Fruit fly (Drosophila melanogaster) whole organism, embryonic: Measurements from ENCODE around the gene lectin-37Da.
A peak's percentile ranks its signal among the peaks of the same experiment; 100 is the strongest.

ENCODE experiments used
- Asciz ChIP-seq: fragments of 200-800 bp; sonication (Bioruptor generic); optimal IDR thresholded peaks from 2 replicates; lab custom pipeline; 2017; ENCODE audit warnings: missing biosample characterization, mild to moderate bottlenecking, missing genetic modification characterization, missing genetic modification reagents
- Awh ChIP-seq: fragments of 200-800 bp; sonication (Bioruptor generic); IDR thresholded peaks from 2 replicates; pipeline ENCODE4, ENCODE4 v1.3.6; 2022; ENCODE audit warnings: missing biosample characterization, missing genetic modification characterization
- CG10267 ChIP-seq: fragments of 200-800 bp; sonication (Bioruptor generic); optimal IDR thresholded peaks from 2 replicates; lab custom pipeline; 2018; ENCODE audit warnings: missing biosample characterization, mild to moderate bottlenecking, missing genetic modification characterization, moderate library complexity
- CG10321 ChIP-seq: fragments of 200-800 bp; sonication (Bioruptor generic); IDR thresholded peaks from 2 replicates; pipeline ENCODE4 v1.3.6; 2022; ENCODE audit warnings: missing biosample characterization, missing genetic modification characterization
- CG10462 ChIP-seq: fragments of 200-800 bp; sonication (Bioruptor generic); optimal IDR thresholded peaks from 2 replicates; lab custom pipeline; 2016; ENCODE audit warnings: missing biosample characterization, missing genetic modification characterization
- CG10959 ChIP-seq: fragments of 200-800 bp; sonication (Bioruptor generic); IDR thresholded peaks from 2 replicates; pipeline ENCODE4 v1.3.6; 2022; ENCODE audit warnings: missing biosample characterization, missing genetic modification characterization
- CG10979 ChIP-seq: fragments of 200-800 bp; sonication (Bioruptor generic); optimal IDR thresholded peaks from 2 replicates; lab custom pipeline; 2018; ENCODE audit warnings: missing biosample characterization, mild to moderate bottlenecking, missing genetic modification characterization, moderate library complexity
- CG13894 ChIP-seq: fragments of 200-800 bp; sonication (Bioruptor generic); optimal IDR thresholded peaks from 3 replicates; lab custom pipeline; 2018; ENCODE audit warnings: missing biosample characterization, mild to moderate bottlenecking, missing genetic modification characterization, moderate library complexity
- CG15514 ChIP-seq: fragments of 200-800 bp; sonication (Bioruptor generic); optimal IDR thresholded peaks from 3 replicates; lab custom pipeline; 2017; ENCODE audit warnings: missing biosample characterization, missing genetic modification characterization, mild to moderate bottlenecking, moderate library complexity, missing genetic modification reagents
- CG1603 ChIP-seq: fragments of 200-800 bp; sonication (Bioruptor generic); optimal IDR thresholded peaks from 2 replicates; lab custom pipeline; 2019; ENCODE audit warnings: missing biosample characterization, mild to moderate bottlenecking, missing genetic modification characterization, moderate library complexity
- CG17359 ChIP-seq: fragments of 200-800 bp; sonication (Bioruptor generic); optimal IDR thresholded peaks from 3 replicates; lab custom pipeline; 2018; ENCODE audit warnings: missing biosample characterization, mild to moderate bottlenecking, missing genetic modification characterization, moderate library complexity
- CG17912 ChIP-seq: fragments of 200-800 bp; sonication (Bioruptor generic); optimal IDR thresholded peaks from 2 replicates; lab custom pipeline; 2018; ENCODE audit warnings: missing biosample characterization, mild to moderate bottlenecking, missing genetic modification characterization
- CG18262 ChIP-seq: fragments of 200-800 bp; optimal IDR thresholded peaks from 3 replicates; lab custom pipeline; 2019; ENCODE audit warnings: missing biosample characterization, mild to moderate bottlenecking, missing genetic modification characterization, moderate library complexity
- CG2116 ChIP-seq: fragments of 200-800 bp; sonication (Bioruptor generic); optimal IDR thresholded peaks from 3 replicates; lab custom pipeline; 2018; ENCODE audit warnings: missing biosample characterization, mild to moderate bottlenecking, missing genetic modification characterization
- CG2678 ChIP-seq: fragments of 200-800 bp; sonication (Bioruptor generic); optimal IDR thresholded peaks from 3 replicates; lab custom pipeline; 2019; ENCODE audit warnings: missing biosample characterization, mild to moderate bottlenecking, missing genetic modification characterization, moderate library complexity
- CG6765 ChIP-seq: fragments of 200-800 bp; sonication (Bioruptor generic); optimal IDR thresholded peaks from 3 replicates; lab custom pipeline; 2017; ENCODE audit warnings: missing biosample characterization, mild to moderate bottlenecking, missing genetic modification characterization
- CG6813 ChIP-seq: fragments of 200-800 bp; sonication (Bioruptor generic); optimal IDR thresholded peaks from 2 replicates; lab custom pipeline; 2017; ENCODE audit warnings: missing biosample characterization, missing genetic modification characterization, mild to moderate bottlenecking, moderate library complexity, missing genetic modification reagents
- CG7372 ChIP-seq: fragments of 200-800 bp; sonication (Bioruptor generic); IDR thresholded peaks from 2 replicates; pipeline ENCODE4 v1.3.6; 2022; ENCODE audit warnings: missing biosample characterization, missing genetic modification characterization
- CG7556 ChIP-seq: fragments of 200-800 bp; sonication (Bioruptor generic); optimal IDR thresholded peaks from 2 replicates; lab custom pipeline; 2017; ENCODE audit warnings: missing biosample characterization, mild to moderate bottlenecking, missing genetic modification characterization
- CG8924 ChIP-seq: fragments of 200-800 bp; optimal IDR thresholded peaks from 3 replicates; lab custom pipeline; 2019; ENCODE audit warnings: missing biosample characterization, mild to moderate bottlenecking, missing genetic modification characterization, moderate library complexity
- D ChIP-seq, 2 experiments: fragments of 200-800 bp in 1 of 2; fragments of >200 bp in 1 of 2; sonication (Bioruptor generic) in 1 of 2; optimal IDR thresholded peaks; 2 replicates in 1 of 2; 3 replicates in 1 of 2; lab custom pipeline; 2017; ENCODE audit warnings: mild to moderate bottlenecking in 1 of 2, missing biosample characterization in 1 of 2, missing genetic modification characterization in 1 of 2, missing genetic modification reagents in 1 of 2
- Doc2 ChIP-seq: fragments of 200-800 bp; sonication (Bioruptor generic); IDR thresholded peaks from 2 replicates; pipeline ENCODE4 v1.3.6; 2022; ENCODE audit warnings: missing biosample characterization, missing genetic modification characterization
- Dref ChIP-seq: fragments of 200-800 bp; sonication (Bioruptor generic); IDR thresholded peaks from 2 replicates; pipeline ENCODE4 v1.3.6; 2022; ENCODE audit warnings: missing biosample characterization, missing genetic modification characterization
- Max ChIP-seq: fragments of 200-800 bp; sonication (Bioruptor generic); optimal IDR thresholded peaks from 2 replicates; lab custom pipeline; 2016; ENCODE audit warnings: missing biosample characterization, mild to moderate bottlenecking, missing genetic modification characterization
- Meics ChIP-seq: fragments of 200-800 bp; sonication (Bioruptor generic); optimal IDR thresholded peaks from 2 replicates; lab custom pipeline; 2017; ENCODE audit warnings: missing biosample characterization, mild to moderate bottlenecking, missing genetic modification characterization
- Myb ChIP-seq: fragments of 200-800 bp; sonication (Bioruptor generic); optimal IDR thresholded peaks from 2 replicates; lab custom pipeline; 2016; ENCODE audit warnings: missing biosample characterization, missing genetic modification characterization
- Sox102F ChIP-seq: fragments of 200-800 bp; sonication (Bioruptor generic); optimal IDR thresholded peaks from 2 replicates; lab custom pipeline; 2018; ENCODE audit warnings: missing biosample characterization, mild to moderate bottlenecking, missing genetic modification characterization, moderate library complexity
- bab2 ChIP-seq: fragments of 200-800 bp; sonication (Bioruptor generic); optimal IDR thresholded peaks from 2 replicates; lab custom pipeline; 2016; ENCODE audit warnings: missing biosample characterization, missing genetic modification characterization
- caup ChIP-seq: fragments of 200-800 bp; sonication (Bioruptor generic); optimal IDR thresholded peaks from 3 replicates; lab custom pipeline; 2017; ENCODE audit warnings: missing biosample characterization, mild to moderate bottlenecking, missing genetic modification characterization, moderate library complexity; ENCODE audit not compliant: severe bottlenecking
- croc ChIP-seq: fragments of 200-800 bp; sonication (Bioruptor generic); conservative IDR thresholded peaks from 3 replicates; pipeline ENCODE4 v1.3.6; 2022; ENCODE audit warnings: missing biosample characterization, missing genetic modification characterization
- cwo ChIP-seq: fragments of 200-800 bp; sonication (Bioruptor generic); optimal IDR thresholded peaks from 3 replicates; lab custom pipeline; 2017; ENCODE audit warnings: missing biosample characterization, missing genetic modification characterization, mild to moderate bottlenecking, moderate library complexity, missing genetic modification reagents
- dmrt99B ChIP-seq: fragments of 200-800 bp; sonication (Bioruptor generic); optimal IDR thresholded peaks from 2 replicates; lab custom pipeline; 2018; ENCODE audit warnings: missing biosample characterization, mild to moderate bottlenecking, missing genetic modification characterization, moderate library complexity
- inv ChIP-seq: fragments of 200-800 bp; sonication (Bioruptor generic); IDR thresholded peaks from 2 replicates; pipeline ENCODE4 v1.3.6; 2022; ENCODE audit warnings: missing biosample characterization, missing genetic modification characterization; ENCODE audit not compliant: partially characterized antibody
- ken ChIP-seq: fragments of 200-800 bp; sonication (Bioruptor generic); IDR thresholded peaks from 3 replicates; pipeline ENCODE4 v1.3.6; 2022; ENCODE audit warnings: missing biosample characterization, missing genetic modification characterization
- lab ChIP-seq: fragments of 200-800 bp; sonication (Bioruptor generic); optimal IDR thresholded peaks from 3 replicates; lab custom pipeline; 2017; ENCODE audit warnings: missing biosample characterization, missing genetic modification characterization, mild to moderate bottlenecking, moderate library complexity, missing genetic modification reagents
- mam ChIP-seq: fragments of 200-800 bp; sonication (Bioruptor generic); optimal IDR thresholded peaks from 3 replicates; lab custom pipeline; 2016; ENCODE audit warnings: missing biosample characterization, missing genetic modification characterization
- mirr ChIP-seq: fragments of 200-800 bp; sonication (Bioruptor generic); optimal IDR thresholded peaks from 3 replicates; lab custom pipeline; 2018; ENCODE audit warnings: missing biosample characterization, mild to moderate bottlenecking, missing genetic modification characterization
- nom ChIP-seq: fragments of 200-800 bp; sonication (Bioruptor generic); optimal IDR thresholded peaks from 2 replicates; lab custom pipeline; 2017; ENCODE audit warnings: missing biosample characterization, missing genetic modification characterization, mild to moderate bottlenecking, moderate library complexity, missing genetic modification reagents
- p53 ChIP-seq: fragments of 200-800 bp; sonication (Bioruptor generic); optimal IDR thresholded peaks from 2 replicates; lab custom pipeline; 2016; ENCODE audit warnings: missing biosample characterization, missing genetic modification characterization
- phol ChIP-seq: fragments of 200-800 bp; sonication (Bioruptor generic); optimal IDR thresholded peaks from 3 replicates; lab custom pipeline; 2018; ENCODE audit warnings: missing biosample characterization, mild to moderate bottlenecking, missing genetic modification characterization, moderate library complexity
- ro ChIP-seq: fragments of 200-800 bp; sonication (Bioruptor generic); IDR thresholded peaks from 2 replicates; pipeline ENCODE4 v1.3.6; 2022; ENCODE audit warnings: missing biosample characterization, missing genetic modification characterization
- salm ChIP-seq: fragments of 200-800 bp; sonication (Bioruptor generic); optimal IDR thresholded peaks from 2 replicates; lab custom pipeline; 2018; ENCODE audit warnings: missing biosample characterization, mild to moderate bottlenecking, missing genetic modification characterization
- sc ChIP-seq, 3 experiments: fragments of >200 bp in 2 of 3; fragments of 200-800 bp in 1 of 3; sonication (Bioruptor generic) in 1 of 3; optimal IDR thresholded peaks; 2 replicates in 2 of 3; 3 replicates in 1 of 3; lab custom pipeline; 2017; ENCODE audit warnings: mild to moderate bottlenecking in 1 of 3, missing biosample characterization in 1 of 3, missing genetic modification characterization in 1 of 3, missing genetic modification reagents in 1 of 3
- scrt ChIP-seq: fragments of 200-800 bp; sonication (Bioruptor generic); optimal IDR thresholded peaks from 2 replicates; lab custom pipeline; 2018; ENCODE audit warnings: missing biosample characterization, mild to moderate bottlenecking, missing genetic modification characterization, moderate library complexity
- tio ChIP-seq: fragments of 200-800 bp; sonication (Bioruptor generic); optimal IDR thresholded peaks from 2 replicates; lab custom pipeline; 2017; ENCODE audit warnings: missing biosample characterization, missing genetic modification characterization, inconsistent platforms
- tup ChIP-seq: fragments of 200-800 bp; sonication (Bioruptor generic); optimal IDR thresholded peaks from 2 replicates; lab custom pipeline; 2016; ENCODE audit warnings: missing biosample characterization, mild to moderate bottlenecking, missing genetic modification characterization, moderate library complexity
- unc-4 ChIP-seq: fragments of 200-800 bp; sonication (Bioruptor generic); IDR thresholded peaks from 2 replicates; pipeline ENCODE4 v1.3.6; 2022; ENCODE audit warnings: missing biosample characterization, missing genetic modification characterization; ENCODE audit not compliant: partially characterized antibody
- wek ChIP-seq: fragments of 200-800 bp; sonication (Bioruptor generic); optimal IDR thresholded peaks from 3 replicates; lab custom pipeline; 2018; ENCODE audit warnings: missing biosample characterization, mild to moderate bottlenecking, missing genetic modification characterization, moderate library complexity
- zfh1 ChIP-seq: fragments of 200-800 bp; sonication (Bioruptor generic); IDR thresholded peaks from 3 replicates; pipeline ENCODE4 v1.3.6; 2022; ENCODE audit warnings: missing biosample characterization, missing genetic modification characterization

Gene lectin-37Da

DNA sequence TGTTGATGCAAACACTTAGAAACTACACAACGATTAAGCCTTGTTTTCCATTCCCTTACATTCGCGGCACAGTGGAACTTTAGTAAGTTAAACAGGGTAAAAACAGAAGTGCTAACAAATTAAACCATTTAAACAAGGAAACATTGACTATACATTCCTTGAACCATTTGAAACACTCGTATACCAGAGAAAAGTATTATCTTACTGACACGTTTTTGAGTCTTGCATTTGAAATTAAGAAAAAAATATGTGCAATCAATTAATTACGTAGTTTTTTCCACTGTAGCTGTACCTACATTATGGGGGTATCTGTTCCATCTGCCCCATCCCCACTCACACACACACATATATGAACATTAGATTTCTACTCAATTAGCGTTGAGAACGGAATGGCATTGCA is 15.2 kb downstream of the lectin-37Da start (continued):
- TF ChIP-seq CG7556 (GFP tag; lab: Kevin White, UChicago) (no peak), scrt (GFP tag; lab: Kevin White, UChicago) (no peak), sc (optimal IDR thresholded peaks at IDR 0.05; lab: Kevin White, UChicago) (no peak), sc (GFP tag; optimal IDR thresholded peaks at IDR 0.05; lab: Kevin White, UChicago) (no peak), CG17912 (GFP tag; lab: Kevin White, UChicago) (no peak), dmrt99B (tag; lab: Kevin White, UChicago) (peak; percentile 18), D (optimal IDR thresholded peaks at IDR 0.05; lab: Kevin White, UChicago) (no peak), D (GFP tag; optimal IDR thresholded peaks at IDR 0.05; lab: Kevin White, UChicago) (peak; percentile 14), zfh1 (GFP tag; lab: Robert Waterston, UW) (no peak), CG2116 (no peak), p53 (GFP tag; lab: Kevin White, UChicago) (no peak), CG1603 (no peak), lab (GFP tag; lab: Kevin White, UChicago) (peak; percentile 46), CG8924 (tag; lab: Kevin White, UChicago) (peak; percentile 7), mirr (GFP tag; lab: Kevin White, UChicago) (no peak), Sox102F (GFP tag; lab: Kevin White, UChicago) (no peak), tio (GFP tag; lab: Kevin White, UChicago) (no peak), CG7372 (no peak), CG10959 (no peak), CG10979 (tag; lab: Kevin White, UChicago) (no peak), unc-4 (no peak), Max (GFP tag; lab: Kevin White, UChicago) (no peak), ken (GFP tag; lab: Robert Waterston, UW) (no peak), ro (no peak)

DNA sequence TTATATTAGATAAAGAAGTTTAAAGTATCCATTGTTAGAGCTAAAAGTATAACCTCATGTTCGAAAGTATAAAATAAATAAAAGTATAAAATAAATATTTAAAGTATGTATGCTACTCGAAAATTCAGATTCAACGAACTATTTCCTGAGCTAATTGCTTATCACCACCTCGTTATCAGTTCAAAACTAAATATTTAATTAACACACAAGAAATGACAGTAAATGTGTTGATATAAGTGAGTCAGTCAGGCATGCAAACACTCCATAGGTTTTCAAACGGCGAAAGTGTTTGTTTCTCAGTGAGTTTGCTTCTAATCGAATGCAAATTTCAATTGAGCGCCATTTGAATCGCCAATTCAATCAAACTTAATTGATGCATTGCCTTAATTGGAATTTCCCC is 16.1 kb downstream of the lectin-37Da start:
- TF ChIP-seq CG6765: peak; percentile 32
- peak; percentile 88 for TF ChIP-seq CG6813
- TF ChIP-seq CG10321 (GFP tag; lab: Robert Waterston, UW): no peak
- no peak for TF ChIP-seq croc (GFP tag; lab: Robert Waterston, UW)
- no peak for TF ChIP-seq phol (tag; lab: Kevin White, UChicago)
- TF ChIP-seq nom: no peak
- no peak for TF ChIP-seq inv (GFP tag; lab: Robert Waterston, UW)
- TF ChIP-seq CG17359: peak; percentile 63
- TF ChIP-seq Dref (GFP tag; lab: Robert Waterston, UW): no peak
- no peak for TF ChIP-seq tup (GFP tag; lab: Kevin White, UChicago)
- TF ChIP-seq CG18262 (tag; lab: Kevin White, UChicago): peak; percentile 67
- peak; percentile 83 for TF ChIP-seq salm (tag; lab: Kevin White, UChicago)
- no peak for TF ChIP-seq mam (GFP tag; lab: Kevin White, UChicago)
- peak; percentile 27 for TF ChIP-seq CG15514 (GFP tag; lab: Kevin White, UChicago)
- TF ChIP-seq caup (GFP tag; lab: Kevin White, UChicago): peak; percentile 43
- peak; percentile 76 for TF ChIP-seq CG2678
- TF ChIP-seq Myb (GFP tag; lab: Kevin White, UChicago): no peak
- peak; percentile 88 for TF ChIP-seq Asciz
- no peak for TF ChIP-seq CG10462
- peak; percentile 27 for TF ChIP-seq Meics
- no peak for TF ChIP-seq Doc2 (GFP tag; lab: Robert Waterston, UW)
- no peak for TF ChIP-seq cwo (GFP tag; lab: Kevin White, UChicago)
- peak; percentile 36; the same call in 1 of the 2 replicates for TF ChIP-seq Awh (GFP tag; lab: Robert Waterston, UW)
- peak; percentile 85 for TF ChIP-seq wek
- no peak for TF ChIP-seq CG13894 (tag; lab: Kevin White, UChicago)
- no peak for TF ChIP-seq CG7372
- TF ChIP-seq CG10267 (tag; lab: Kevin White, UChicago): peak; percentile 48
- no peak for TF ChIP-seq bab2 (GFP tag; lab: Kevin White, UChicago)
